Worm (Caenorhabditis elegans): Measurements from ENCODE around the gene B0252.3.

ce11 chrII:6888211-6888610 lies 19.3 kb downstream of the B0252.3 start:
- no peak for TF ChIP-seq nhr-237 (tag; optimal IDR thresholded peaks at IDR 0.05)
- no peak for TF ChIP-seq Y5F2A.4 (GFP tag; optimal IDR thresholded peaks at IDR 0.05)
- TF ChIP-seq daf-16 (GFP tag; optimal IDR thresholded peaks at IDR 0.05): peak; percentile 27 to 63
- peak; percentile 64 for TF ChIP-seq daf-16 (tag; optimal IDR thresholded peaks at IDR 0.05)
- TF ChIP-seq ceh-44 (GFP tag; IDR thresholded peaks at IDR 0.05): no peak
- TF ChIP-seq nhr-76 (tag; optimal IDR thresholded peaks at IDR 0.05): peak; percentile 8
- peak; percentile 12 for TF ChIP-seq ama-1 (optimal IDR thresholded peaks at IDR 0.05)
- TF ChIP-seq lim-7 (GFP tag; IDR thresholded peaks at IDR 0.05): no peak
